Worm (Caenorhabditis elegans): Measurements from ENCODE around the gene shk-1.

Gene shk-1

DNA sequence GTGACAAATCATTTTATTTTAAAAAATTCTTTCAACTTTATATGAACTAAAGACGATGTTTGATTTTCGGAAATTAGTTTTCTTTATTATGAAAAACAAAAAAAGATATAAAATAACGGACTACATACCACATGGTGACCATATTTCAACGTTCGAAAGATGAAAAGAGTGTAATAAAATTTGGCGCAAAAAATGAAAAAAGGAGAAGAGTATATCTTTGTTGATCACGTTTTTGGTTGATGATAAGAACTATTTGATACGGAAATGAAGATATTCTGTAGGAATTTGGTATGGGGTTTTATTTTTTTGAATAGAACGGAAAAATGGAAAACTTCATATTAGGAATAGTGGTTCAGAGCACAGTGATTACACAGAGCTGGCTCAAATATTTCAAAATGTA lies 5.0 kb upstream of the shk-1 start, which contains the start of gene Y53C12B.7:
Gene Y53C12B.7 (minus strand): TSS at position 163 of the 400 bp plus-strand sequence.
- TF ChIP-seq tab-1 (GFP tag; IDR thresholded peaks at IDR 0.05) (no peak), flt-1 (GFP tag; IDR thresholded peaks at IDR 0.05) (no peak), ztf-29 (GFP tag; IDR thresholded peaks at IDR 0.05) (no peak), med-1 (GFP tag; optimal IDR thresholded peaks at IDR 0.05; ENCODE audit: insufficient read depth) (no peak), cog-1 (tag; optimal IDR thresholded peaks at IDR 0.05) (no peak), ztf-23 (GFP tag; IDR thresholded peaks at IDR 0.05) (no peak), klf-2 (GFP tag; conservative IDR thresholded peaks at IDR 0.05) (no peak), ref-1 (GFP tag; conservative IDR thresholded peaks at IDR 0.05) (no peak), T22C8.4 (GFP tag; IDR thresholded peaks at IDR 0.05) (no peak)

ce11 chrII:9753730-9754129 lies 4.3 kb upstream of the shk-1 start, which contains the start of gene ZK1321.1:
TSS of gene ZK1321.1 (plus strand) at chrII:9754030.
- TF ChIP-seq ztf-29 (GFP tag; IDR thresholded peaks at IDR 0.05) = no peak
- no peak for TF ChIP-seq ref-1 (GFP tag; conservative IDR thresholded peaks at IDR 0.05)

DNA sequence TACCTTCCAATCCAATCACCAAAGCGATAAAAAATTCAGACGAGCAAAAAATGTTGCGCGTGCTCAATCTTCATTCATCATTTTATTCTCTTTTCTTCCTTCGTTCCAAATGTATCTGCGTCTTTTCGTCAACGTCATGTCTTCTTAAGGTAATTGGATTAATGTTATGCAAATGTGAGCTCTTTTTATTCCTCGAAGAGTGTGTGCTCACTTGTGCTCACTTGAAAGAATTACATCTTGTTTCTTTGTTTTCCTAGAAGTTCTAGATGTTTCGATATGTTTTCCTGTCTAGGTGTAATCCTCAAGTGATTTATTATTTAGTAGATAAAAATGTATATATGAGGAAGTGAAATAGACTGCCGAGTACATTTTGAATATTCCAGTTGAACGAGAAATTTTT lies 2.6 kb upstream of the shk-1 start:
- TF ChIP-seq cog-1 (tag; optimal IDR thresholded peaks at IDR 0.05) (no peak), flt-1 (GFP tag; IDR thresholded peaks at IDR 0.05) (no peak), T22C8.4 (GFP tag; IDR thresholded peaks at IDR 0.05) (no peak), med-1 (GFP tag; optimal IDR thresholded peaks at IDR 0.05; ENCODE audit: insufficient read depth) (no peak), ztf-23 (GFP tag; IDR thresholded peaks at IDR 0.05) (no peak), tab-1 (GFP tag; IDR thresholded peaks at IDR 0.05) (no peak), ref-1 (GFP tag; conservative IDR thresholded peaks at IDR 0.05) (no peak), ztf-29 (GFP tag; IDR thresholded peaks at IDR 0.05) (no peak), klf-2 (GFP tag; conservative IDR thresholded peaks at IDR 0.05) (no peak)

ce11 chrII:9759382-9759781 lies 1.4 kb downstream of the shk-1 start:
- TF ChIP-seq ztf-23 (GFP tag; IDR thresholded peaks at IDR 0.05) (no peak), ztf-29 (GFP tag; IDR thresholded peaks at IDR 0.05) (no peak), ref-1 (GFP tag; conservative IDR thresholded peaks at IDR 0.05) (no peak), cog-1 (tag; optimal IDR thresholded peaks at IDR 0.05) (no peak), tab-1 (GFP tag; IDR thresholded peaks at IDR 0.05) (no peak), klf-2 (GFP tag; conservative IDR thresholded peaks at IDR 0.05) (no peak)

- TF ChIP-seq ztf-23 (GFP tag; IDR thresholded peaks at IDR 0.05) (no peak), tab-1 (GFP tag; IDR thresholded peaks at IDR 0.05) (no peak), ztf-29 (GFP tag; IDR thresholded peaks at IDR 0.05) (no peak), klf-2 (GFP tag; conservative IDR thresholded peaks at IDR 0.05) (no peak)
These were observed 6.7 kb downstream of the shk-1 start for ce11 chrII:9764696-9765095.

DNA sequence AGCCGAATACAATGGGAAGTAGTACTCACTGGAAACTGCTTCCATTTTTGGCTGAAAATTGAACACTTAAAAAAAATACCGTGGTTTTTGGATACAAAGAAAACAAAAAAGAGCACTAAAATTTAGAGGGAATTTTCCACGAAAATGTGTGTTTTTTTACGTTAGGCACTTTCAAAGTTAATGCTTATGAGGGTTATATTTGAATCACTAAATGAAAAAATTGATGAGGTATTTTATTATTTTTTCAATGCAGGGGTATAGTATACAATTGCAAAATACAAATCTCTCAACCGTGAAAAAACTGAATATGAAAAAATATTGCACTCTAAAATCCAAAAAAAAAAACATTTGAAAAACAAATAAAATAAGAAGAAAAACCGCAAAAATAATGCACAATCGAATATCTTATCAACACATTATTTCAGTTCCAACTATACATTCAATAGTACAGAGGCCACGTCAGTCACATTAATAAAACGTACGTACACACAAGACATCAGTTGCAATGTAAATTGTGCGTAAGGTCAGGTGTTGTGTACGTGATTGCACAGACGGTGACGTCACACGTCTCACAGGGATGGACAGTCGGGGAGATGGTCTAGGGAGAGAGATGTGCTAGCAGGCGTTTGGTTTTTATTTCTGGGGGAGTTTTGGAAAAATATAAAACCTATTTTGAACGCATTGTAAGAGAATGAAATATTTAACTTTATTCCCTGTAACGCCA lies 11.9 kb downstream of the shk-1 start, which contains the start of gene aqp-10:
Gene aqp-10 (minus strand): TSS at position 51 of the 724 bp plus-strand sequence.
- TF ChIP-seq ztf-23 (GFP tag; IDR thresholded peaks at IDR 0.05) (no peak), ztf-29 (GFP tag; IDR thresholded peaks at IDR 0.05) (no peak), flt-1 (GFP tag; IDR thresholded peaks at IDR 0.05) (no peak), cog-1 (tag; optimal IDR thresholded peaks at IDR 0.05) (no peak), med-1 (GFP tag; optimal IDR thresholded peaks at IDR 0.05; ENCODE audit: insufficient read depth) (no peak), tab-1 (GFP tag; IDR thresholded peaks at IDR 0.05) (no peak), T22C8.4 (GFP tag; IDR thresholded peaks at IDR 0.05) (no peak)

DNA sequence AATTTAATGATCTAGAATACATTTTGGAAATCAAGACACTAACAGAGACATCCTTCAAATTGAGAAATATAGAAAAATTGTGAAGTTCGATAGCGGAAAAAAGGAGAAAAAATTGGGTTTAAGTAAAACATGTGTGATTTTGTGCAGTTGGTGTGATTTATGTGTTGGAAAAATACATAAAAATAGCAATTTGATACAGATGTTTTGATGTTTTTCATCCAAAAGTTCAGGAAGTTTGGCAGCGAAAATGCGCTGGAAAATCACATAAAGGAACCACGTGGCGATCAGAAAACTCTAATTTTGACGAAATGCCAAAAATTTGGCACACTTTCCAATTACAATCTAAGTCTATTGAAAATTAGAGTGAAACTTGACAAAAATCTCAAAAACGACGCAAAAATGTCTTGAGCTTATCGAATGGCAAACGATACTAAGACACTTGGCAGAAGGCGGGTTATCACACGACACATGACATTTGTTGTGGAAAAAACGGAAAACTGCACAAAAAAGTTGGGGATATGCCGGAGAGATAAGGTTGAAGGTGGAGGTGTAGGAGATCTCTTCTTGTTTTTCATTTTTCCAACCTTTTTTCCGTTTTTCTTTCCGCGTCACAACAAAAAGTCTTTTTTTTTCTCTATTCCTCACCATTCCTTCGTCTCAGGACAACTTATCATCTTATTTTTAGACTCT lies 16.0 kb downstream of the shk-1 start, which contains the start of gene ZK1321.4:
Gene ZK1321.4 (minus strand): TSS at position 51 of the 690 bp plus-strand sequence.
- TF ChIP-seq ref-1 (GFP tag; conservative IDR thresholded peaks at IDR 0.05) (no peak), T22C8.4 (GFP tag; IDR thresholded peaks at IDR 0.05) (no peak), flt-1 (GFP tag; IDR thresholded peaks at IDR 0.05) (no peak), med-1 (GFP tag; optimal IDR thresholded peaks at IDR 0.05; ENCODE audit: insufficient read depth) (no peak), klf-2 (GFP tag; conservative IDR thresholded peaks at IDR 0.05) (no peak), ztf-23 (GFP tag; IDR thresholded peaks at IDR 0.05) (no peak), tab-1 (GFP tag; IDR thresholded peaks at IDR 0.05) (no peak), ztf-29 (GFP tag; IDR thresholded peaks at IDR 0.05) (no peak), cog-1 (tag; optimal IDR thresholded peaks at IDR 0.05) (no peak)

- peak; percentile 63 for TF ChIP-seq med-1 (GFP tag; optimal IDR thresholded peaks at IDR 0.05; ENCODE audit: insufficient read depth)
- TF ChIP-seq cog-1 (tag; optimal IDR thresholded peaks at IDR 0.05) = peak; percentile 47
- peak; percentile 81 for TF ChIP-seq T22C8.4 (GFP tag; IDR thresholded peaks at IDR 0.05)
- peak; percentile 79 for TF ChIP-seq ref-1 (GFP tag; conservative IDR thresholded peaks at IDR 0.05)
- TF ChIP-seq ztf-29 (GFP tag; IDR thresholded peaks at IDR 0.05) = peak; percentile 84
- peak; percentile 90 for TF ChIP-seq ztf-23 (GFP tag; IDR thresholded peaks at IDR 0.05)
- TF ChIP-seq klf-2 (GFP tag; conservative IDR thresholded peaks at IDR 0.05) = peak; percentile 92
- peak; percentile 94 for TF ChIP-seq flt-1 (GFP tag; IDR thresholded peaks at IDR 0.05)
- TF ChIP-seq tab-1 (GFP tag; IDR thresholded peaks at IDR 0.05) = peak; percentile 94
These were observed 16.6 kb downstream of the shk-1 start for ce11 chrII:9774653-9775052.

- TF ChIP-seq cog-1 (tag; optimal IDR thresholded peaks at IDR 0.05) = no peak
- no peak for TF ChIP-seq T22C8.4 (GFP tag; IDR thresholded peaks at IDR 0.05)
- TF ChIP-seq flt-1 (GFP tag; IDR thresholded peaks at IDR 0.05) = no peak
- no peak for TF ChIP-seq med-1 (GFP tag; optimal IDR thresholded peaks at IDR 0.05; ENCODE audit: insufficient read depth)
- no peak for TF ChIP-seq ztf-23 (GFP tag; IDR thresholded peaks at IDR 0.05)
- TF ChIP-seq tab-1 (GFP tag; IDR thresholded peaks at IDR 0.05) = no peak
- no peak for TF ChIP-seq ztf-29 (GFP tag; IDR thresholded peaks at IDR 0.05)
- no peak for TF ChIP-seq ref-1 (GFP tag; conservative IDR thresholded peaks at IDR 0.05)
- TF ChIP-seq klf-2 (GFP tag; conservative IDR thresholded peaks at IDR 0.05) = no peak
These were observed 17.8 kb downstream of the shk-1 start, which contains the start of gene T10B9.9 for ce11 chrII:9775790-9776189. TSS of gene T10B9.9 (minus strand) at chrII:9775890.
